Worm (Caenorhabditis elegans) whole organism, young adult: ENCODE data around the gene F28C6.9.
A peak's percentile ranks its signal among the peaks of the same experiment; 100 is the strongest.

Experiments used
- B0019.2 ChIP-seq: fragments of 200-800 bp; sonication (Bioruptor generic); conservative IDR thresholded peaks from 2 replicates; pipeline ENCODE4 v1.3.6; 2022; ENCODE audit warnings: missing genetic modification reagents, missing genetic modification characterization, missing compliant biosample characterization
- F33H1.4 ChIP-seq: fragments of 200-800 bp; sonication (Bioruptor generic); IDR thresholded peaks from 2 replicates; pipeline ENCODE4 v1.3.6; 2022; ENCODE audit warnings: missing genetic modification reagents, missing genetic modification characterization, missing compliant biosample characterization
- F49E8.2 ChIP-seq: sonication (generic microtip); optimal IDR thresholded peaks from 3 replicates; lab custom pipeline; 2017; ENCODE audit warnings: missing genetic modification characterization, mild to moderate bottlenecking, missing compliant biosample characterization, antibody characterized with exemption, moderate library complexity; ENCODE audit not compliant: insufficient read depth
- F57A8.1 ChIP-seq: fragments of 200-800 bp; sonication (Bioruptor generic); optimal IDR thresholded peaks from 2 replicates; lab custom pipeline; 2018; ENCODE audit warnings: mild to moderate bottlenecking, missing genetic modification characterization, moderate library complexity, missing compliant biosample characterization
- F57C9.4 ChIP-seq: sonication (generic microtip); optimal IDR thresholded peaks from 2 replicates; lab custom pipeline; 2017; ENCODE audit warnings: mild to moderate bottlenecking, missing genetic modification characterization, missing compliant biosample characterization
- K11D2.4 ChIP-seq: fragments of 200-800 bp; sonication (Bioruptor generic); IDR thresholded peaks from 2 replicates; pipeline ENCODE4 v1.3.6; 2022; ENCODE audit warnings: missing genetic modification reagents, missing genetic modification characterization, missing compliant biosample characterization
- K12H6.12 ChIP-seq: fragments of 200-800 bp; sonication (Bioruptor generic); optimal IDR thresholded peaks from 2 replicates; lab custom pipeline; 2018; ENCODE audit warnings: mild to moderate bottlenecking, missing genetic modification characterization, missing compliant biosample characterization
- Y53F4B.3 ChIP-seq: fragments of 200-800 bp; sonication (Bioruptor generic); IDR thresholded peaks from 2 replicates; pipeline ENCODE4 v1.3.6; 2022; ENCODE audit warnings: missing genetic modification reagents, missing genetic modification characterization, missing compliant biosample characterization
- Y79H2A.3 ChIP-seq: fragments of 200-800 bp; sonication (Bioruptor generic); conservative IDR thresholded peaks from 2 replicates; pipeline ENCODE4 v1.3.6; 2022; ENCODE audit warnings: missing genetic modification reagents, missing genetic modification characterization, missing compliant biosample characterization
- Y95B8A.8 ChIP-seq: fragments of 200-800 bp; sonication (Bioruptor generic); IDR thresholded peaks from 2 replicates; pipeline ENCODE4 v1.3.6; 2022; ENCODE audit warnings: missing genetic modification reagents, missing genetic modification characterization, missing compliant biosample characterization
- akir-1 ChIP-seq: fragments of 200-800 bp; sonication (Bioruptor generic); optimal IDR thresholded peaks from 2 replicates; lab custom pipeline; 2018; ENCODE audit warnings: mild to moderate bottlenecking, missing genetic modification characterization, moderate library complexity, missing compliant biosample characterization
- aptf-2 ChIP-seq: fragments of 200-800 bp; sonication (Bioruptor generic); conservative IDR thresholded peaks from 2 replicates; pipeline ENCODE4 v1.3.6; 2022; ENCODE audit warnings: missing genetic modification reagents, missing genetic modification characterization, missing compliant biosample characterization
- aptf-3 ChIP-seq: fragments of 200-800 bp; sonication (Bioruptor generic); IDR thresholded peaks from 2 replicates; pipeline ENCODE4 v1.3.6; 2022; ENCODE audit warnings: missing genetic modification characterization, missing compliant biosample characterization
- attf-3 ChIP-seq: fragments of 200-800 bp; sonication (Bioruptor generic); conservative IDR thresholded peaks from 2 replicates; pipeline ENCODE4 v1.3.6; 2022; ENCODE audit warnings: missing genetic modification reagents, missing genetic modification characterization, missing compliant biosample characterization
- attf-5 ChIP-seq: fragments of 200-800 bp; sonication (Bioruptor generic); optimal IDR thresholded peaks from 2 replicates; lab custom pipeline; 2018; ENCODE audit warnings: mild to moderate bottlenecking, missing genetic modification characterization, missing compliant biosample characterization
- attf-6 ChIP-seq: fragments of 200-800 bp; sonication (Bioruptor generic); IDR thresholded peaks from 2 replicates; pipeline ENCODE4 v1.3.6; 2022; ENCODE audit warnings: missing genetic modification reagents, missing genetic modification characterization, missing compliant biosample characterization
- cebp-2 ChIP-seq: fragments of 200-800 bp; sonication (Bioruptor generic); IDR thresholded peaks from 2 replicates; pipeline ENCODE4 v1.3.6; 2022; ENCODE audit warnings: missing genetic modification characterization, missing compliant biosample characterization
- ceh-40 ChIP-seq: fragments of 200-800 bp; sonication (Bioruptor generic); IDR thresholded peaks from 2 replicates; pipeline ENCODE4 v1.3.6; 2022; ENCODE audit warnings: missing genetic modification characterization, missing compliant biosample characterization
- dpl-1 ChIP-seq: fragments of 150-350 bp; optimal IDR thresholded peaks from 2 replicates; lab custom pipeline; 2014; ENCODE audit warnings: missing biosample characterization, missing genetic modification reagents, missing genetic modification characterization
- egrh-3 ChIP-seq: fragments of 200-800 bp; sonication (Bioruptor generic); IDR thresholded peaks from 2 replicates; pipeline ENCODE4 v1.3.6; 2022; ENCODE audit warnings: missing genetic modification reagents, missing genetic modification characterization, missing compliant biosample characterization
- ets-4 ChIP-seq: fragments of 200-800 bp; sonication (Bioruptor generic); optimal IDR thresholded peaks from 2 replicates; lab custom pipeline; 2018; ENCODE audit warnings: mild to moderate bottlenecking, missing genetic modification characterization, missing compliant biosample characterization
- fkh-3 ChIP-seq: sonication (generic microtip); optimal IDR thresholded peaks from 2 replicates; lab custom pipeline; 2016; ENCODE audit warnings: mild to moderate bottlenecking, missing genetic modification characterization, missing compliant biosample characterization
- gei-17 ChIP-seq: fragments of 200-800 bp; sonication (Bioruptor generic); optimal IDR thresholded peaks from 2 replicates; lab custom pipeline; 2018; ENCODE audit warnings: mild to moderate bottlenecking, missing genetic modification characterization, missing compliant biosample characterization
- hlh-12 ChIP-seq: sonication (generic microtip); optimal IDR thresholded peaks from 2 replicates; lab custom pipeline; 2016; ENCODE audit warnings: missing genetic modification characterization, missing compliant biosample characterization
- hmg-20 ChIP-seq: fragments of 200-800 bp; sonication (Bioruptor generic); IDR thresholded peaks from 2 replicates; pipeline ENCODE4 v1.3.6; 2022; ENCODE audit warnings: missing genetic modification reagents, missing genetic modification characterization, missing compliant biosample characterization
- lag-1 ChIP-seq: fragments of 200-800 bp; sonication (Bioruptor generic); IDR thresholded peaks from 2 replicates; pipeline ENCODE4 v1.3.6; 2022; ENCODE audit warnings: missing genetic modification reagents, missing genetic modification characterization, missing compliant biosample characterization
- lin-40 ChIP-seq: sonication (generic microtip); optimal IDR thresholded peaks from 2 replicates; lab custom pipeline; 2016; ENCODE audit warnings: missing genetic modification characterization, mild to moderate bottlenecking, missing compliant biosample characterization, missing genotype, missing genetic modification reagents
- lir-1 ChIP-seq: fragments of 200-800 bp; sonication (Bioruptor generic); conservative IDR thresholded peaks from 2 replicates; pipeline ENCODE4 v1.3.6; 2022; ENCODE audit warnings: missing genetic modification reagents, missing genetic modification characterization, missing compliant biosample characterization
- madf-3 ChIP-seq: fragments of 200-800 bp; sonication (Bioruptor generic); IDR thresholded peaks from 2 replicates; pipeline ENCODE4 v1.3.6; 2022; ENCODE audit warnings: missing genetic modification reagents, missing genetic modification characterization, missing compliant biosample characterization
- nfya-2 ChIP-seq: fragments of 200-800 bp; sonication (Bioruptor generic); IDR thresholded peaks from 2 replicates; pipeline ENCODE4 v1.3.6; 2022; ENCODE audit warnings: missing genetic modification reagents, missing genetic modification characterization, missing compliant biosample characterization
- nfyb-1 ChIP-seq: fragments of 200-800 bp; sonication (Bioruptor generic); IDR thresholded peaks from 2 replicates; pipeline ENCODE4 v1.3.6; 2022; ENCODE audit warnings: missing genetic modification reagents, missing genetic modification characterization, missing compliant biosample characterization
- nhr-120 ChIP-seq: fragments of 200-800 bp; sonication (Bioruptor generic); IDR thresholded peaks from 2 replicates; pipeline ENCODE4 v1.3.6; 2022; ENCODE audit warnings: missing genetic modification characterization, missing compliant biosample characterization
- nhr-80 ChIP-seq: sonication (generic microtip); optimal IDR thresholded peaks from 2 replicates; lab custom pipeline; 2016; ENCODE audit warnings: missing genetic modification characterization, missing compliant biosample characterization
- rec-8 ChIP-seq, 2 experiments: sonication (generic microtip); optimal IDR thresholded peaks; 2 replicates each; lab custom pipeline; 2016; ENCODE audit warnings: mild to moderate bottlenecking in 2 of 2, missing genetic modification characterization in 2 of 2, missing genetic modification reagents in 2 of 2, missing genotype in 2 of 2, missing biosample characterization in 1 of 2, missing compliant biosample characterization in 1 of 2, moderate library complexity in 1 of 2
- sdz-38 ChIP-seq: sonication (generic microtip); optimal IDR thresholded peaks from 2 replicates; lab custom pipeline; 2016; ENCODE audit warnings: missing genotype, missing genetic modification characterization, missing compliant biosample characterization
- snpc-1.1 ChIP-seq: sonication (generic microtip); optimal IDR thresholded peaks from 2 replicates; lab custom pipeline; 2017; ENCODE audit warnings: missing genetic modification characterization, mild to moderate bottlenecking, missing compliant biosample characterization, antibody characterized with exemption, moderate library complexity, missing genotype, missing genetic modification reagents; ENCODE audit not compliant: insufficient read depth
- somi-1 ChIP-seq: fragments of 200-800 bp; sonication (Bioruptor generic); optimal IDR thresholded peaks from 2 replicates; lab custom pipeline; 2018; ENCODE audit warnings: mild to moderate bottlenecking, missing genetic modification characterization, missing compliant biosample characterization
- unc-130 ChIP-seq: sonication (generic microtip); optimal IDR thresholded peaks from 2 replicates; lab custom pipeline; 2016; ENCODE audit warnings: missing genetic modification reagents, missing genetic modification characterization, missing compliant biosample characterization
- xnd-1 ChIP-seq: sonication (generic microtip); optimal IDR thresholded peaks from 2 replicates; lab custom pipeline; 2016; ENCODE audit warnings: missing genotype, missing genetic modification reagents, missing genetic modification characterization, missing compliant biosample characterization
- zim-3 ChIP-seq: sonication (generic microtip); optimal IDR thresholded peaks from 2 replicates; lab custom pipeline; 2017; ENCODE audit warnings: mild to moderate bottlenecking, missing genetic modification characterization, moderate library complexity, missing compliant biosample characterization
- ztf-26 ChIP-seq: sonication (generic microtip); optimal IDR thresholded peaks from 2 replicates; lab custom pipeline; 2017; ENCODE audit warnings: missing genetic modification characterization, missing compliant biosample characterization
- ztf-6 ChIP-seq: fragments of 200-800 bp; sonication (Bioruptor generic); IDR thresholded peaks from 2 replicates; pipeline ENCODE4 v1.3.6; 2022; ENCODE audit warnings: missing genetic modification reagents, missing genetic modification characterization, missing compliant biosample characterization

The F28C6.9 gene

DNA sequence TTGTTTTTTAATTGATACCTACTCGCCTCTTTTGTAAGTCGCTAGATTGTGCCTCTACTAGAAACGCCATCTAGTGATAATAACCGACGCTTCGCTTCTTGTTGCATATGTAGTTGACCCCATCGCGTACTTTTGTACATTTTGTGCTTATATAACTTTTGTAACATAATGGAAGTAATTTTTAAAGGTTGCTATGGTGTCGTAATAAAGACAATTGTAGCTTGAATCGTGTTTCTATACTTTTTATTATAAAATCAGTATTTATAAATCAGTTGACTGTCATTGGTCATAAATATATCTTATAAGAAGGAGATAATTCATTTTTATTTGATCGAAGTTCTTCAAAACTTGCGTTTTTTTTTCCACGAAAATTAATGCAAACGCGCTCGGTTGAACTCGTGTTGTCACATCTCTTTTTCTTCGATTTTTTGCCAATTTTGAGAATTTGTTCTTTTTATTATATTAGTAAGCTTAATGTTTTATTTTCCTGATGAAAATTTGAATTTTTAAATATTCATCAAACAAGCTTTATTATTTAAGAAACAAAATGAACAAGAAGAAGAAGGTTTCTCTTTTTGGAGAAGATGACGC lies 32.4 kb downstream of the F28C6.9 start, which contains the start of gene F54C9.9 (continued):
- TF ChIP-seq B0019.2 (GFP tag; lab: Robert Waterston, UW) (no peak), unc-130 (peak; percentile 49), lir-1 (GFP tag; lab: Robert Waterston, UW) (no peak), hlh-12 (tag; lab: Kevin White, UChicago) (no peak), gei-17 (GFP tag; lab: Kevin White, UChicago) (no peak), egrh-3 (no peak), attf-3 (GFP tag; lab: Robert Waterston, UW) (no peak), nhr-80 (tag; lab: Kevin White, UChicago) (no peak), nfyb-1 (GFP tag; lab: Robert Waterston, UW) (no peak), F57A8.1 (GFP tag; lab: Kevin White, UChicago) (no peak), Y79H2A.3 (GFP tag; lab: Robert Waterston, UW) (peak; percentile 87), nfya-2 (GFP tag; lab: Robert Waterston, UW) (no peak), K12H6.12 (tag; lab: Kevin White, UChicago) (no peak), nhr-120 (GFP tag; lab: Robert Waterston, UW) (no peak), attf-6 (GFP tag; lab: Robert Waterston, UW) (peak; percentile 75), aptf-2 (GFP tag; lab: Robert Waterston, UW) (no peak), rec-8 (tag; optimal IDR thresholded peaks at IDR 0.05; lab: Kevin White, UChicago) (no peak), K11D2.4 (GFP tag; lab: Robert Waterston, UW) (no peak), madf-3 (GFP tag; lab: Robert Waterston, UW) (peak; percentile 74; the same call in 1 of the 2 replicates), fkh-3 (no peak), cebp-2 (GFP tag; lab: Robert Waterston, UW) (no peak), F49E8.2 (tag; lab: Kevin White, UChicago) (peak; percentile 79), ztf-26 (tag; lab: Kevin White, UChicago) (no peak), xnd-1 (tag; lab: Kevin White, UChicago) (peak; percentile 33), Y53F4B.3 (no peak), ztf-6 (no peak), lin-40 (tag; lab: Kevin White, UChicago) (no peak), ets-4 (GFP tag; lab: Kevin White, UChicago) (no peak), snpc-1.1 (no peak), Y95B8A.8 (GFP tag; lab: Robert Waterston, UW) (peak; percentile 77), F33H1.4 (peak; percentile 28; the same call in 1 of the 2 replicates), attf-5 (GFP tag; lab: Kevin White, UChicago) (no peak), dpl-1 (GFP tag; lab: Kevin White, UChicago) (no peak), lag-1 (GFP tag; lab: Robert Waterston, UW) (no peak), F57C9.4 (tag; lab: Kevin White, UChicago) (no peak), akir-1 (GFP tag; lab: Kevin White, UChicago) (no peak), sdz-38 (no peak), hmg-20 (GFP tag; lab: Robert Waterston, UW) (no peak), zim-3 (no peak), aptf-3 (GFP tag; lab: Robert Waterston, UW) (no peak), somi-1 (GFP tag; lab: Kevin White, UChicago) (no peak), ceh-40 (GFP tag; lab: Robert Waterston, UW) (0 out of 2 replicates have a peak, but pooled peaks have one; percentile 2)
